Worm (Caenorhabditis elegans) whole organism, L4 larva: ENCODE results near the gene dhhc-1.
A peak's percentile ranks its signal among the peaks of the same experiment; 100 is the strongest.

Source experiments
- T26A8.4 ChIP-seq: fragments of 200-800 bp; sonication (Bioruptor generic); IDR thresholded peaks from 2 replicates; pipeline ENCODE4 v1.3.6; 2022; ENCODE audit warnings: missing genetic modification characterization, missing compliant biosample characterization
- Y105C5A.15 ChIP-seq: fragments of 200-800 bp; sonication (Bioruptor generic); IDR thresholded peaks from 2 replicates; pipeline ENCODE4 v1.3.6; 2022; ENCODE audit warnings: missing genetic modification characterization, missing compliant biosample characterization
- Y48G9A.11 ChIP-seq: fragments of 200-800 bp; sonication (Bioruptor generic); IDR thresholded peaks from 2 replicates; pipeline ENCODE4 v1.3.6; 2022; ENCODE audit warnings: missing genetic modification reagents, missing genetic modification characterization, missing compliant biosample characterization
- aha-1 ChIP-seq: fragments of 150-350 bp; peaks from one replicate; lab custom pipeline; 2014; ENCODE audit warnings: missing biosample characterization, missing genetic modification characterization
- aly-2 ChIP-seq: sonication (generic microtip); optimal IDR thresholded peaks from 2 replicates; lab custom pipeline; 2018; ENCODE audit warnings: missing biosample characterization, missing genetic modification characterization
- ceh-28 ChIP-seq: fragments of 150-350 bp; optimal IDR thresholded peaks from 2 replicates; lab custom pipeline; 2014; ENCODE audit warnings: missing biosample characterization, missing genetic modification reagents, missing genetic modification characterization
- ceh-32 ChIP-seq: sonication (generic microtip); optimal IDR thresholded peaks from 2 replicates; lab custom pipeline; 2016; ENCODE audit warnings: mild to moderate bottlenecking, missing genetic modification characterization, missing compliant biosample characterization; ENCODE audit not compliant: poor library complexity
- daf-12 ChIP-seq: fragments of 150-350 bp; optimal IDR thresholded peaks from 2 replicates; lab custom pipeline; 2014; ENCODE audit warnings: missing biosample characterization, missing genetic modification reagents, missing genetic modification characterization
- daf-8 ChIP-seq: fragments of 200-800 bp; sonication (Bioruptor generic); IDR thresholded peaks from 2 replicates; pipeline ENCODE4 v1.3.6; 2022; ENCODE audit warnings: missing genetic modification characterization, missing compliant biosample characterization
- dmd-6 ChIP-seq: fragments of 200-800 bp; sonication (Bioruptor generic); IDR thresholded peaks from 2 replicates; pipeline ENCODE4 v1.3.6; 2022; ENCODE audit warnings: missing genetic modification reagents, missing genetic modification characterization, missing compliant biosample characterization
- dmd-8 ChIP-seq: fragments of 200-800 bp; sonication (Bioruptor generic); IDR thresholded peaks from 2 replicates; pipeline ENCODE4 v1.3.6; 2022; ENCODE audit warnings: missing genetic modification characterization, missing compliant biosample characterization
- duxl-1 ChIP-seq: sonication (generic microtip); optimal IDR thresholded peaks from 2 replicates; lab custom pipeline; 2016; ENCODE audit warnings: mild to moderate bottlenecking, missing genetic modification characterization, moderate library complexity, missing compliant biosample characterization; ENCODE audit not compliant: poor library complexity
- egl-43 ChIP-seq: fragments of 200-800 bp; sonication (Bioruptor generic); IDR thresholded peaks from 2 replicates; pipeline ENCODE4 v1.3.6; 2022; ENCODE audit warnings: missing genetic modification reagents, missing genetic modification characterization, missing compliant biosample characterization
- fos-1 ChIP-seq: fragments of 150-350 bp; optimal IDR thresholded peaks from 2 replicates; lab custom pipeline; 2014; ENCODE audit warnings: missing biosample characterization, missing genetic modification characterization
- hlh-11 ChIP-seq: fragments of 200-800 bp; sonication (Bioruptor generic); optimal IDR thresholded peaks from 2 replicates; lab custom pipeline; 2018; ENCODE audit warnings: mild to moderate bottlenecking, missing genetic modification characterization, missing compliant biosample characterization
- hlh-30 ChIP-seq: sonication (generic microtip); optimal IDR thresholded peaks from 2 replicates; lab custom pipeline; 2017; ENCODE audit warnings: antibody characterized with exemption, mild to moderate bottlenecking, missing genetic modification characterization, missing compliant biosample characterization; ENCODE audit not compliant: insufficient read depth
- hmg-1.1 ChIP-seq: fragments of 200-800 bp; sonication (Bioruptor generic); IDR thresholded peaks from 2 replicates; pipeline ENCODE4 v1.3.6; 2022; ENCODE audit warnings: missing genetic modification reagents, missing genetic modification characterization, missing compliant biosample characterization
- lin-1 ChIP-seq: fragments of 200-800 bp; sonication (Bioruptor generic); IDR thresholded peaks from 2 replicates; pipeline ENCODE4 v1.3.6; 2022; ENCODE audit warnings: missing genetic modification reagents, missing genetic modification characterization, missing compliant biosample characterization
- mdl-1 ChIP-seq, 2 experiments: fragments of 150-350 bp in 1 of 2; sonication (generic microtip) in 1 of 2; optimal IDR thresholded peaks; 2 replicates each; lab custom pipeline; 2014 to 2017; ENCODE audit warnings: missing biosample characterization in 2 of 2, missing genetic modification characterization in 2 of 2
- mes-2 ChIP-seq: sonication (generic microtip); optimal IDR thresholded peaks from 2 replicates; lab custom pipeline; 2016; ENCODE audit warnings: missing genotype, mild to moderate bottlenecking, missing genetic modification characterization, missing compliant biosample characterization; ENCODE audit not compliant: poor library complexity, severe bottlenecking
- mxl-3 ChIP-seq: fragments of 200-800 bp; sonication (Bioruptor generic); optimal IDR thresholded peaks from 2 replicates; lab custom pipeline; 2018; ENCODE audit warnings: mild to moderate bottlenecking, missing genetic modification characterization, missing compliant biosample characterization
- nhr-25 ChIP-seq: sonication (generic microtip); optimal IDR thresholded peaks from 2 replicates; lab custom pipeline; 2017; ENCODE audit warnings: missing genetic modification characterization, mild to moderate bottlenecking, missing compliant biosample characterization, antibody characterized with exemption, moderate library complexity, borderline replicate concordance; ENCODE audit not compliant: insufficient read depth
- nhr-28 ChIP-seq: fragments of 150-350 bp; optimal IDR thresholded peaks from 2 replicates; lab custom pipeline; 2014; ENCODE audit warnings: missing biosample characterization, missing genetic modification characterization
- nhr-42 ChIP-seq: fragments of 200-800 bp; sonication (Bioruptor generic); IDR thresholded peaks from 2 replicates; pipeline ENCODE4 v1.3.6; 2022; ENCODE audit warnings: missing genetic modification characterization, missing compliant biosample characterization
- php-3 ChIP-seq: fragments of 200-800 bp; sonication (Bioruptor generic); IDR thresholded peaks from 2 replicates; pipeline ENCODE4 v1.3.6; 2022; ENCODE audit warnings: missing genetic modification reagents, missing genetic modification characterization, missing compliant biosample characterization
- saeg-2 ChIP-seq: fragments of 200-800 bp; sonication (Bioruptor generic); IDR thresholded peaks from 2 replicates; pipeline ENCODE4 v1.3.6; 2022; ENCODE audit warnings: missing genetic modification reagents, missing genetic modification characterization, missing compliant biosample characterization
- set-16 ChIP-seq: fragments of 200-800 bp; sonication (Bioruptor generic); IDR thresholded peaks from 2 replicates; pipeline ENCODE4 v1.3.6; 2022; ENCODE audit warnings: missing genetic modification reagents, missing genetic modification characterization, missing compliant biosample characterization
- snpc-4 ChIP-seq: fragments of 150-350 bp; optimal IDR thresholded peaks from 2 replicates; lab custom pipeline; 2014; ENCODE audit warnings: missing biosample characterization, missing genetic modification characterization
- tra-1 ChIP-seq: fragments of 200-800 bp; sonication (Bioruptor generic); IDR thresholded peaks from 2 replicates; pipeline ENCODE4 v1.3.6; 2022; ENCODE audit warnings: missing genetic modification reagents, missing genetic modification characterization, missing compliant biosample characterization
- unc-62 ChIP-seq, 3 experiments: fragments of 150-350 bp in 1 of 3; sonication (generic microtip); optimal IDR thresholded peaks in 2 of 3; peaks in 1 of 3; 1 replicate in 1 of 3; 2 replicates in 2 of 3; lab custom pipeline; 2014 to 2017; ENCODE audit warnings: missing biosample characterization in 3 of 3, missing genetic modification characterization in 3 of 3, missing genetic modification reagents in 3 of 3, missing genotype in 1 of 3
- vab-7 ChIP-seq: fragments of 200-800 bp; sonication (Bioruptor generic); IDR thresholded peaks from 2 replicates; pipeline ENCODE4 v1.3.6; 2022; ENCODE audit warnings: missing genetic modification reagents, missing genetic modification characterization, missing compliant biosample characterization
- zag-1 ChIP-seq: fragments of 150-350 bp; optimal IDR thresholded peaks from 2 replicates; lab custom pipeline; 2014; ENCODE audit warnings: missing biosample characterization, missing genetic modification characterization
- zfp-3 ChIP-seq: fragments of 200-800 bp; sonication (Bioruptor generic); conservative IDR thresholded peaks from 2 replicates; pipeline ENCODE4 v1.3.6; 2022; ENCODE audit warnings: missing genetic modification reagents, missing genetic modification characterization, missing compliant biosample characterization
- zip-2 ChIP-seq: fragments of 150-350 bp; optimal IDR thresholded peaks from 2 replicates; lab custom pipeline; 2014; ENCODE audit warnings: missing biosample characterization, missing genetic modification characterization

Gene dhhc-1

ce11 chrX:15075170-15075569, 25.0 kb downstream of the dhhc-1 start:
- no peak for TF ChIP-seq fos-1 (tag; lab: Kevin White, UChicago)
- no peak for TF ChIP-seq Y48G9A.11 (GFP tag; lab: Robert Waterston, UW)
- 0 out of 2 replicates have a peak, but pooled peaks have one; percentile 10 for TF ChIP-seq saeg-2 (GFP tag; lab: Robert Waterston, UW)
- TF ChIP-seq daf-12 (tag; lab: Kevin White, UChicago): no peak
- TF ChIP-seq daf-8: no peak
- no peak for TF ChIP-seq mes-2 (tag; lab: Kevin White, UChicago)
- peak; percentile 33; the same call in 1 of the 2 replicates for TF ChIP-seq hmg-1.1 (GFP tag; lab: Robert Waterston, UW)
- 0 out of 2 replicates have a peak, but pooled peaks have one; percentile 10 for TF ChIP-seq egl-43
- no peak for TF ChIP-seq tra-1 (GFP tag; lab: Robert Waterston, UW)
- TF ChIP-seq aha-1 (tag; lab: Kevin White, UChicago): peak; percentile 53
- no peak for TF ChIP-seq ceh-32 (tag; lab: Kevin White, UChicago)
- no peak for TF ChIP-seq zip-2
- TF ChIP-seq Y105C5A.15 (GFP tag; lab: Robert Waterston, UW): no peak
- 0 out of 2 replicates have a peak, but pooled peaks have one; percentile 29 for TF ChIP-seq nhr-42
- TF ChIP-seq dmd-8: no peak
- TF ChIP-seq, all 104 proteins: peak for 5

DNA sequence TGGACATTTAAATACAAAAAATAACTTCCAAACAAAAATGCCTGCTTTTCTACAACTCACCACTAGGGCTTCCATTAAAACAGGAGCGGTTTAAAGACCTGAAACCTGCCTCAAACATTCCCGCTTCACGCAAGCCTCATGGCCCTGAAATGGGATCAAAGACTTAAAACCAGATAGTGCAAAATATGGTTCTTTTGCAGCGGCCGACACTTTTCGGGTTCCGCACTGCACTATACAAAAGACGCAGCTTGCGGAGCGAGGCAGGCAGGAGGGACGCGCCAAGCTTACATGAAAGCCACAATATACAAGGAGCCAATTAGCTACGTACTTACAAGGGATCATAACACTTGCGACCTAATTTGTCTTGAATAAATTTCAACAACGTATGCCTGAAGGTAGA, 26.7 kb downstream of the dhhc-1 start:
- TF ChIP-seq aly-2 (tag; lab: Kevin White, UChicago): no peak
- TF ChIP-seq snpc-4: peak; percentile 47
- peak; percentile 34 for TF ChIP-seq mes-2 (tag; lab: Kevin White, UChicago)

ce11 chrX:15072877-15073276, 27.3 kb downstream of the dhhc-1 start:
- TF ChIP-seq zag-1 (no peak), nhr-28 (peak; percentile 28), aha-1 (tag; lab: Kevin White, UChicago) (peak; percentile 2), dmd-6 (0 out of 2 replicates have a peak, but pooled peaks have one; percentile 17), lin-1 (GFP tag; lab: Robert Waterston, UW) (no peak), php-3 (GFP tag; lab: Robert Waterston, UW) (no peak), unc-62 (GFP tag; optimal IDR thresholded peaks at IDR 0.05 in 1 of 2; lab: Kevin White, UChicago) (peak in 1 of 2 experiments; percentile 99), unc-62 (tag; optimal IDR thresholded peaks at IDR 0.05; lab: Kevin White, UChicago) (no peak), duxl-1 (tag; lab: Kevin White, UChicago) (no peak), nhr-25 (tag; lab: Kevin White, UChicago) (peak; percentile 22), mxl-3 (GFP tag; lab: Kevin White, UChicago) (peak; percentile 35), hlh-30 (peak; percentile 35), zfp-3 (no peak), ceh-28 (tag; lab: Kevin White, UChicago) (peak; percentile 21), hlh-11 (tag; lab: Kevin White, UChicago) (peak; percentile 54), mdl-1 (tag; optimal IDR thresholded peaks at IDR 0.05; lab: Kevin White, UChicago) (no peak), T26A8.4 (no peak)

- TF ChIP-seq set-16 (GFP tag; lab: Robert Waterston, UW) (peak; percentile 80), vab-7 (GFP tag; lab: Robert Waterston, UW) (no peak)
These were observed 30.1 kb downstream of the dhhc-1 start for ce11 chrX:15070137-15070536.
